Worm (Caenorhabditis elegans): ENCODE data around the gene str-163.

Gene str-163

DNA sequence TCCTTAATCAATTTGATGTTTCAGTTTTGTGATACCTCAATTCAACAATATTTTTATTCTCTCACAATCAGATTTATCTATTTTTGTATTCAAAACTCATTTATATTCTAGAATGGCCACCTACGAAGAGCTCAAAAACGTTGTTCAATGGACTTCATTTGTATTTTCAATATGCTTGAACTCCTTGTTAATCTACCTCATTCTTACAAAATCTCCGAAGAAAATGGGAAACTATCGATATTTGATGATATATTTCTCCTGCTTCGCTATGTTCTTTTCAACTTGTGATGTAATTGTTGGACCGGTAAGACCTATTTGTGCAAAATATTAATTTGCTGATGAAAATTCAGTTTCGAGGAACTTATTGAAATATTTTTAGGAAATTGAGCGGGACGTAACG lies 6.6 kb downstream of the str-163 start, which contains the start of gene str-164:
Gene str-164 (plus strand): TSS at position 113 of the 400 bp plus-strand sequence.
- TF ChIP-seq ama-1 (optimal IDR thresholded peaks at IDR 0.05), result no peak
- TF ChIP-seq efl-1 (optimal IDR thresholded peaks at IDR 0.05), result no peak
- peak in 1 of 2 experiments; percentile 76 for TF ChIP-seq efl-1 (GFP tag; optimal IDR thresholded peaks at IDR 0.05 in 1 of 2)
- no peak for TF ChIP-seq unc-30 (tag; optimal IDR thresholded peaks at IDR 0.05)
- no peak for TF ChIP-seq jun-1 (tag; optimal IDR thresholded peaks at IDR 0.05)

- TF ChIP-seq nhr-85 (tag), result no peak
- no peak for TF ChIP-seq C16A3.4 (tag; optimal IDR thresholded peaks at IDR 0.05)
- no peak for TF ChIP-seq ceh-63 (GFP tag; optimal IDR thresholded peaks at IDR 0.05)
- TF ChIP-seq unc-130 (tag; optimal IDR thresholded peaks at IDR 0.05), result no peak
- no peak for TF ChIP-seq fos-1 (tag; optimal IDR thresholded peaks at IDR 0.05)
- TF ChIP-seq Y116A8C.19 (tag; optimal IDR thresholded peaks at IDR 0.05; ENCODE audit: borderline replicate concordance), result no peak
- TF ChIP-seq elt-2 (tag; optimal IDR thresholded peaks at IDR 0.05), result no peak
- TF ChIP-seq rnt-1 (tag; optimal IDR thresholded peaks at IDR 0.05), result no peak
Observed at ce11 chrIV:4963834-4964233, 9.8 kb downstream of the str-163 start, which contains the start of gene txt-3. Gene txt-3, plus strand, starts transcription at chrIV:4963958.

DNA sequence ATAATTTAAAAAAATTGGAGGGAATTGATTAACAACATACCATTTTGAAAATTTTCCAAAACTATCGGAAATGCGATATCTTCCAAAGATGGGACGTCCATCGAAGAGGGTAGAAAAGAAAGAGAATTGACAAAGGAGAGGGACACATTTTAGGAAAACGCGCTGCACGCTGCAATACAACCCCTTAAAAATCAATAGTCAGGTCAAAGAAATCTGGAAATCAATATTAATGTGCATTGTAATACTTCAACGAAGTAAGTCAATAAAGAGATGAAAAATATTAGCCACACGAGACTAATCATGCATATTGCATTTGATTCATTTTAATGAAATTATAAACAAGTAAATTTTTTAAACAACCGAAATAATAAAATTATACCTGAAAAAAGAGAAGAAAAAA lies 15.4 kb downstream of the str-163 start, which contains the start of gene Y9C9A.13:
Gene Y9C9A.13 (minus strand): TSS at position 101 of the 400 bp plus-strand sequence.
- TF ChIP-seq efl-3 (GFP tag; optimal IDR thresholded peaks at IDR 0.05) (no peak), vab-15 (tag; optimal IDR thresholded peaks at IDR 0.05) (no peak), lsy-2 (tag; optimal IDR thresholded peaks at IDR 0.05) (no peak), F16B12.6 (tag; optimal IDR thresholded peaks at IDR 0.05) (no peak), aha-1 (tag; optimal IDR thresholded peaks at IDR 0.05) (no peak)

- TF ChIP-seq egl-27 (tag; optimal IDR thresholded peaks at IDR 0.05), result no peak
- TF ChIP-seq elt-3 (tag; optimal IDR thresholded peaks at IDR 0.05), result no peak
- no peak for TF ChIP-seq dsc-1 (tag; optimal IDR thresholded peaks at IDR 0.05)
- no peak for TF ChIP-seq lir-3 (tag; optimal IDR thresholded peaks at IDR 0.05; ENCODE audit: poor library complexity)
- no peak for TF ChIP-seq snu-23 (GFP tag; optimal IDR thresholded peaks at IDR 0.05)
- TF ChIP-seq aly-2 (tag; optimal IDR thresholded peaks at IDR 0.05), result no peak
- no peak for TF ChIP-seq nhr-77 (tag; optimal IDR thresholded peaks at IDR 0.05)
- no peak for TF ChIP-seq hlh-17 (GFP tag; optimal IDR thresholded peaks at IDR 0.05; ENCODE audit: borderline replicate concordance)
Observed at ce11 chrIV:4975995-4976394, 22.0 kb downstream of the str-163 start, which contains the start of gene Y9C9A.16. Gene Y9C9A.16, minus strand, starts transcription at chrIV:4976125.

ce11 chrIV:4977176-4977693 lies 23.2 kb downstream of the str-163 start, which contains the start of gene E03H12.5:
Gene E03H12.5, plus strand, starts transcription at chrIV:4977226.
- TF ChIP-seq hpl-2 (GFP tag; optimal IDR thresholded peaks at IDR 0.05) (no peak), zip-4 (GFP tag; optimal IDR thresholded peaks at IDR 0.05) (no peak), xbp-1 (tag; optimal IDR thresholded peaks at IDR 0.05) (no peak), nhr-20 (tag; optimal IDR thresholded peaks at IDR 0.05) (no peak), mef-2 (tag; optimal IDR thresholded peaks at IDR 0.05) (no peak), hlh-4 (tag; optimal IDR thresholded peaks at IDR 0.05) (no peak)

- TF ChIP-seq snu-23 (GFP tag; optimal IDR thresholded peaks at IDR 0.05) (no peak), unc-62 (GFP tag; optimal IDR thresholded peaks at IDR 0.05) (no peak), efl-1 (optimal IDR thresholded peaks at IDR 0.05) (no peak), efl-1 (GFP tag; optimal IDR thresholded peaks at IDR 0.05 in 1 of 2) (peak in 1 of 2 experiments; percentile 57), hlh-4 (tag; optimal IDR thresholded peaks at IDR 0.05) (peak; percentile 9), nhr-77 (tag; optimal IDR thresholded peaks at IDR 0.05) (no peak), nhr-71 (tag; optimal IDR thresholded peaks at IDR 0.05) (no peak)
Observed at ce11 chrIV:4981027-4981426, 27.0 kb downstream of the str-163 start, which contains the start of gene srz-24. Gene srz-24, minus strand, starts transcription at chrIV:4981127.
